Fruit fly (Drosophila melanogaster) whole organism, wandering third instar larva: ENCODE data around the gene lbl.

Experiments
- Abd-B ChIP-seq: fragments of >200 bp; optimal IDR thresholded peaks from 2 replicates; lab custom pipeline; 2017; ENCODE audit warnings: missing biosample characterization, missing genetic modification characterization
- CG32264 ChIP-seq: fragments of 200-800 bp; sonication (Bioruptor generic); optimal IDR thresholded peaks from 2 replicates; lab custom pipeline; 2016; ENCODE audit warnings: missing biosample characterization, missing genetic modification characterization
- CG9705 ChIP-seq: fragments of 200-800 bp; sonication (Bioruptor generic); optimal IDR thresholded peaks from 2 replicates; lab custom pipeline; 2018; ENCODE audit warnings: missing biosample characterization, mild to moderate bottlenecking, missing genetic modification characterization
- CrebA ChIP-seq: fragments of 200-800 bp; sonication (Bioruptor generic); optimal IDR thresholded peaks from 2 replicates; lab custom pipeline; 2016; ENCODE audit warnings: missing biosample characterization, mild to moderate bottlenecking, missing genetic modification characterization, borderline replicate concordance
- Dfd ChIP-seq: fragments of >200 bp; optimal IDR thresholded peaks from 2 replicates; lab custom pipeline; 2017; ENCODE audit warnings: missing biosample characterization, missing genetic modification characterization
- Dif ChIP-seq: fragments of 200-275, 200-300 bp; sonication (Bioruptor generic); optimal IDR thresholded peaks from 2 replicates; lab custom pipeline; 2018; ENCODE audit warnings: missing biosample characterization, missing genetic modification characterization; ENCODE audit not compliant: partially characterized antibody
- GATAd ChIP-seq: sonication (Bioruptor generic); optimal IDR thresholded peaks from 2 replicates; lab custom pipeline; 2016; ENCODE audit warnings: missing biosample characterization, missing genetic modification characterization
- HLH106 ChIP-seq: fragments of 200-800 bp; optimal IDR thresholded peaks from 3 replicates; lab custom pipeline; 2019; ENCODE audit warnings: missing biosample characterization, mild to moderate bottlenecking, missing genetic modification characterization, moderate library complexity
- Hnf4 ChIP-seq: fragments of 200-800 bp; sonication (Bioruptor generic); optimal IDR thresholded peaks from 2 replicates; lab custom pipeline; 2016; ENCODE audit warnings: missing biosample characterization, mild to moderate bottlenecking, missing genetic modification characterization
- Hr78 ChIP-seq: fragments of >200 bp; optimal IDR thresholded peaks from 2 replicates; lab custom pipeline; 2017; ENCODE audit warnings: missing biosample characterization, missing genetic modification characterization
- Hr83 ChIP-seq: fragments of 200-300 bp; sonication (Bioruptor generic); optimal IDR thresholded peaks from 2 replicates; lab custom pipeline; 2016; ENCODE audit warnings: missing biosample characterization, mild to moderate bottlenecking, missing genetic modification characterization, moderate library complexity; ENCODE audit not compliant: poor library complexity, severe bottlenecking
- Jra ChIP-seq: sonication (Bioruptor generic); optimal IDR thresholded peaks from 2 replicates; lab custom pipeline; 2016; ENCODE audit warnings: missing biosample characterization, missing genetic modification characterization
- Mio ChIP-seq: sonication (Bioruptor generic); optimal IDR thresholded peaks from 2 replicates; lab custom pipeline; 2016; ENCODE audit warnings: missing biosample characterization, missing genetic modification characterization
- Myc ChIP-seq: fragments of >200 bp; optimal IDR thresholded peaks from 2 replicates; lab custom pipeline; 2017
- N ChIP-seq: fragments of >200 bp; optimal IDR thresholded peaks from 2 replicates; lab custom pipeline; 2018; ENCODE audit warnings: missing biosample characterization, missing external identifiers, missing genetic modification characterization
- OdsH ChIP-seq: fragments of 200-800 bp; sonication (Bioruptor generic); optimal IDR thresholded peaks from 2 replicates; lab custom pipeline; 2016; ENCODE audit warnings: missing biosample characterization, mild to moderate bottlenecking, missing genetic modification characterization
- Rel ChIP-seq, 2 experiments: fragments of 200-800 bp; sonication (Bioruptor generic) in 1 of 2; optimal IDR thresholded peaks; 2 replicates in 1 of 2; 3 replicates in 1 of 2; lab custom pipeline; 2016 to 2019; ENCODE audit warnings: mild to moderate bottlenecking in 2 of 2, missing biosample characterization in 2 of 2, missing genetic modification characterization in 2 of 2, moderate library complexity in 1 of 2
- Sp1 ChIP-seq: fragments of 200-800 bp; sonication (Bioruptor generic); optimal IDR thresholded peaks from 3 replicates; lab custom pipeline; 2019; ENCODE audit warnings: missing biosample characterization, mild to moderate bottlenecking, missing genetic modification characterization, moderate library complexity
- Vsx2 ChIP-seq: fragments of 200-300, 225-300 bp; sonication (Bioruptor generic); optimal IDR thresholded peaks from 2 replicates; lab custom pipeline; 2018; ENCODE audit warnings: missing biosample characterization, missing genetic modification characterization; ENCODE audit not compliant: partially characterized antibody
- br ChIP-seq: fragments of 200-800 bp; sonication (Bioruptor generic); optimal IDR thresholded peaks from 2 replicates; lab custom pipeline; 2016; ENCODE audit warnings: missing biosample characterization, missing genetic modification characterization
- brk ChIP-seq: fragments of 200-800 bp; sonication (Bioruptor generic); optimal IDR thresholded peaks from 2 replicates; lab custom pipeline; 2016; ENCODE audit warnings: missing biosample characterization, mild to moderate bottlenecking, missing genetic modification characterization
- dl ChIP-seq, 2 experiments: fragments of 175-275, 200-275 bp in 1 of 2; fragments of 200-275 bp in 1 of 2; sonication (Bioruptor generic); optimal IDR thresholded peaks; lab custom pipeline; 2018; ENCODE audit warnings: mild to moderate bottlenecking in 2 of 2, missing biosample characterization in 2 of 2, missing genetic modification characterization in 2 of 2, moderate library complexity in 2 of 2; ENCODE audit not compliant: partially characterized antibody in 2 of 2, insufficient read depth in 1 of 2
- dmrt93B ChIP-seq: fragments of 200-800 bp; sonication (Bioruptor generic); optimal IDR thresholded peaks from 2 replicates; lab custom pipeline; 2018; ENCODE audit warnings: missing biosample characterization, mild to moderate bottlenecking, missing genetic modification characterization
- dsf ChIP-seq: sonication (Bioruptor generic); optimal IDR thresholded peaks from 2 replicates; lab custom pipeline; 2016; ENCODE audit warnings: missing biosample characterization, missing genetic modification characterization, borderline replicate concordance
- ey ChIP-seq: fragments of 200-800 bp; sonication (Bioruptor generic); optimal IDR thresholded peaks from 2 replicates; lab custom pipeline; 2016; ENCODE audit warnings: missing biosample characterization, missing genetic modification characterization
- foxo ChIP-seq, 2 experiments: fragments of 200-800 bp; sonication (Bioruptor generic); optimal IDR thresholded peaks; 2 replicates in 1 of 2; 3 replicates in 1 of 2; lab custom pipeline; 2016 to 2017; ENCODE audit warnings: missing biosample characterization in 2 of 2, missing genetic modification characterization in 2 of 2
- fru ChIP-seq: fragments of 200-800 bp; sonication (Bioruptor generic); optimal IDR thresholded peaks from 3 replicates; lab custom pipeline; 2016; ENCODE audit warnings: missing biosample characterization, mild to moderate bottlenecking, missing genetic modification characterization
- h ChIP-seq: fragments of 200-800 bp; sonication (Bioruptor generic); optimal IDR thresholded peaks from 3 replicates; lab custom pipeline; 2016; ENCODE audit warnings: missing biosample characterization, mild to moderate bottlenecking, missing genetic modification characterization
- jim ChIP-seq: fragments of 175-275, 200-325 bp; sonication (Bioruptor generic); optimal IDR thresholded peaks from 2 replicates; lab custom pipeline; 2016; ENCODE audit warnings: missing biosample characterization, mild to moderate bottlenecking, missing genetic modification characterization
- lola ChIP-seq: fragments of >200 bp; optimal IDR thresholded peaks from 2 replicates; lab custom pipeline; 2017; ENCODE audit warnings: missing biosample characterization, missing genetic modification characterization
- pan ChIP-seq: fragments of >200 bp; optimal IDR thresholded peaks from 2 replicates; lab custom pipeline; 2017
- psq ChIP-seq: fragments of 200-800 bp; sonication (Bioruptor generic); optimal IDR thresholded peaks from 3 replicates; lab custom pipeline; 2017; ENCODE audit warnings: missing biosample characterization, mild to moderate bottlenecking, missing genetic modification characterization, moderate library complexity
- rgr ChIP-seq: fragments of 200-800 bp; sonication (Bioruptor generic); optimal IDR thresholded peaks from 3 replicates; lab custom pipeline; 2016; ENCODE audit warnings: missing biosample characterization, mild to moderate bottlenecking, missing genetic modification characterization
- sage ChIP-seq: fragments of 200-800 bp; sonication (Bioruptor generic); optimal IDR thresholded peaks from 2 replicates; lab custom pipeline; 2016; ENCODE audit warnings: missing biosample characterization, mild to moderate bottlenecking, missing genetic modification characterization
- sv ChIP-seq: fragments of 200-800 bp; sonication (Bioruptor generic); optimal IDR thresholded peaks from 3 replicates; lab custom pipeline; 2016; ENCODE audit warnings: missing biosample characterization, missing genetic modification characterization
- tai ChIP-seq: sonication (Bioruptor generic); optimal IDR thresholded peaks from 2 replicates; lab custom pipeline; 2016; ENCODE audit warnings: missing biosample characterization, missing genetic modification characterization
- usp ChIP-seq: fragments of >200 bp; optimal IDR thresholded peaks from 2 replicates; lab custom pipeline; 2017; ENCODE audit warnings: missing biosample characterization, missing genetic modification characterization
- woc ChIP-seq: sonication (Bioruptor generic); optimal IDR thresholded peaks from 2 replicates; lab custom pipeline; 2016; ENCODE audit warnings: missing biosample characterization, mild to moderate bottlenecking, missing genetic modification characterization

lbl gene

DNA sequence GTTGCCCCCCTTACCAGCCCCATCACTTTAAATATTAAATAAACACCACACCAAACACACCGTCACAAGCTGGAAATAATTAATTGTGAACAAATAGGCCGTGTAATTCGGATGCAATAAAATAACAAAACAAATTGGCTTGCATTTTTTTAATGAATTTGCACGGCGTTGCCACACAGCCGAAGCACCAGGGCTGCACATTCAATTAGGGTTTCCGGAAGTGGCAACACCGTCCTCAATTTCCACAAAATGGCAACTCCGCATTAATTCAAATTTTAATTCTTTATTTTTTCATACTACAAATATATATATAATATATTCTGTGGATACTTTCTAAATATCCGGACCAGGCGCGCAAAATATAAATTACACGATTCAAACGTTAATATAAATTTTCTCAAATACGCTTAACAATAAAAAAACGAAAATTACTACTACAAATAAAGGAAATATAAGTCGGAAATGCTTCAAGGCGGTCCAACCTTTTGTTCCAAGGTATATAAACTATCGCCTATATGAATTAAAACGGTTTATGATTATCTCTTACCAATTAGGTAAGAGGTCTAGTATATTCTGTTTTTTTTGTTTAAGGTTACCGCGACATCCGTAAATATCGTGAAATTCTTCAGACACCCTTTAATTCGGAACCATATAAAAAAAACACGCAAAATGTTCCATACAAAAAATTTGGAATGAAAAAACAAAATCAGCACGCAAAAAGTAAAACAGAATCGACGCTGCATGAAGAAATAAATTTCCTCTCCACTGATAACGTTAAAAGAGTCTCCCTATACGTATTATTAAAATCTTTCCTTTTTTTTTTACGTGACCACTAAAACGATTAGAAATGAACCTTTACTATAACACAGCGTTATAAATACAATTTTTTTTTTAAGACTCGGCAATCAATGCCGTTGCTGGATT lies 60.3 kb downstream of the lbl start (continued):
- TF ChIP-seq OdsH (no peak), usp (GFP tag; lab: Kevin White, UChicago) (no peak), rgr (no peak), pan (lab: Kevin White, UChicago) (no peak), fru (peak; percentile 7), jim (GFP tag; lab: Kevin White, UChicago) (no peak), Hnf4 (GFP tag; lab: Kevin White, UChicago) (peak; percentile 16), Dfd (GFP tag; lab: Kevin White, UChicago) (no peak), CrebA (GFP tag; lab: Kevin White, UChicago) (no peak), dl (GFP tag; optimal IDR thresholded peaks at IDR 0.05; lab: Kevin White, UChicago; ENCODE audit: insufficient read depth in 1 of 2, partially characterized antibody in 2 of 2) (no peak)

DNA sequence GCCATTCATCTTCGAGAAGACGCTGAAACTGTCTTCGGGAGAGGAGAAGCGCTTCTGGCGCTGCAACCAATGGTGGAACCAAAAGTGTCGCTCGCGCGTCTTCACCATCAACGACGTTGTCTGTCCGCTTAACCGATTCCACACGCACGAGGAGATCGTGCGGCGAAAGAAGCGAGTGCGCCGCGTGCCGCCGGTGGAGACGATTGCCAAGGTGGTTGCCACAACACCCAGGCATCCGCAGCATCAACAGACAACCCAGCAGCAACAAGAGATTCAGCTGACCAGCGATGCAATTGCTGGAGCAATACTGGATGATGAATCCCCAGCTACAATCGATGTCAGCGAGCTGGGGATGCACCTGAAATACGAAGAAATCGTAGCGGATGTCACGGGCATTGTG lies 65.5 kb downstream of the lbl start:
- TF ChIP-seq usp (GFP tag; lab: Kevin White, UChicago) (no peak), Abd-B (GFP tag; lab: Kevin White, UChicago) (no peak), sv (GFP tag; lab: Kevin White, UChicago) (no peak), Dif (GFP tag; lab: Kevin White, UChicago) (no peak), woc (GFP tag; lab: Kevin White, UChicago) (no peak), Myc (lab: Kevin White, UChicago) (no peak), pan (lab: Kevin White, UChicago) (no peak), dl (GFP tag; optimal IDR thresholded peaks at IDR 0.05; lab: Kevin White, UChicago; ENCODE audit: insufficient read depth in 1 of 2, partially characterized antibody in 2 of 2) (no peak), CG32264 (no peak), Mio (GFP tag; lab: Kevin White, UChicago) (no peak), tai (GFP tag; lab: Kevin White, UChicago) (no peak)

DNA sequence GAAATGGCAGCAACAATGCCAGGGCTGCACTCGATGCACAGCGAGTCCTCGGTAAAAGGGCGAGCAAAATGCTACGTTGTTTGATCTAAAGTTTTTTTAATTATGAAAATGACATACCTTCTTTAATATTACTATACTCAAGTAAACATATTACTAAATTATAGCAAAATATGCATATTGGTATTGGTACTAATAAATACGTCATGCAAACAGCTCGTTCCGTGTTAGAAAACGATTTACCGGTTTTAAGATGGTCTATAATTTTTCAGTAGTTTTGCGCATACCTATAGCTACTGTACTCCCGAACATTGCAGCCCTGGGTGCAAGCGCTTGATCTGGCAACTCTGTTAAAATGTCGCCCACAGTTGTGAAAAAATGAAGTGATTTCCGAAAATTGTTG lies 68.7 kb downstream of the lbl start:
- TF ChIP-seq CrebA (GFP tag; lab: Kevin White, UChicago) (no peak), CG9705 (GFP tag; lab: Kevin White, UChicago) (peak; percentile 99), psq (GFP tag; lab: Kevin White, UChicago) (peak; percentile 93), dsf (GFP tag; lab: Kevin White, UChicago) (peak; percentile 89), woc (GFP tag; lab: Kevin White, UChicago) (peak; percentile 96), h (GFP tag; lab: Kevin White, UChicago) (peak; percentile 96), Sp1 (GFP tag; lab: Kevin White, UChicago) (peak; percentile 96), foxo (GFP tag; optimal IDR thresholded peaks at IDR 0.05; lab: Kevin White, UChicago) (peak; percentile 44 to 98), usp (GFP tag; lab: Kevin White, UChicago) (no peak), GATAd (GFP tag; lab: Kevin White, UChicago) (peak; percentile 43), Myc (lab: Kevin White, UChicago) (peak; percentile 17), CG32264 (peak; percentile 86), Hr83 (GFP tag; lab: Kevin White, UChicago) (no peak), OdsH (peak; percentile 95), brk (GFP tag; lab: Kevin White, UChicago) (no peak), Rel (GFP tag; optimal IDR thresholded peaks at IDR 0.05; lab: Kevin White, UChicago) (no peak), Rel (tag; optimal IDR thresholded peaks at IDR 0.05; lab: Kevin White, UChicago) (peak; percentile 88), N (GFP tag; lab: Kevin White, UChicago) (no peak), pan (lab: Kevin White, UChicago) (no peak), sv (GFP tag; lab: Kevin White, UChicago) (peak; percentile 96), Mio (GFP tag; lab: Kevin White, UChicago) (peak; percentile 79), Abd-B (GFP tag; lab: Kevin White, UChicago) (no peak), dmrt93B (GFP tag; lab: Kevin White, UChicago) (peak; percentile 98), sage (GFP tag; lab: Kevin White, UChicago) (no peak), dl (GFP tag; optimal IDR thresholded peaks at IDR 0.05; lab: Kevin White, UChicago; ENCODE audit: insufficient read depth in 1 of 2, partially characterized antibody in 2 of 2) (no peak), Hr78 (GFP tag; lab: Kevin White, UChicago) (no peak), HLH106 (tag; lab: Kevin White, UChicago) (peak; percentile 99), lola (GFP tag; lab: Kevin White, UChicago) (no peak), ey (GFP tag; lab: Kevin White, UChicago) (peak; percentile 96), Jra (GFP tag; lab: Kevin White, UChicago) (peak; percentile 86), rgr (peak; percentile 97), Dfd (GFP tag; lab: Kevin White, UChicago) (no peak), Dif (GFP tag; lab: Kevin White, UChicago) (no peak), br (GFP tag; lab: Kevin White, UChicago) (peak; percentile 96), fru (peak; percentile 97), Vsx2 (GFP tag; lab: Kevin White, UChicago) (no peak), jim (GFP tag; lab: Kevin White, UChicago) (peak; percentile 46), tai (GFP tag; lab: Kevin White, UChicago) (no peak), Hnf4 (GFP tag; lab: Kevin White, UChicago) (peak; percentile 94)
